Fruit fly (Drosophila melanogaster) whole organism, wandering third instar larva: ENCODE measurements around the gene Zip89B.

Experiments used
- Abd-B ChIP-seq: fragments of >200 bp; optimal IDR thresholded peaks from 2 replicates; lab custom pipeline; 2017; ENCODE audit warnings: missing biosample characterization, missing genetic modification characterization
- CG9705 ChIP-seq: fragments of 200-800 bp; sonication (Bioruptor generic); optimal IDR thresholded peaks from 2 replicates; lab custom pipeline; 2018; ENCODE audit warnings: missing biosample characterization, mild to moderate bottlenecking, missing genetic modification characterization
- CrebA ChIP-seq: fragments of 200-800 bp; sonication (Bioruptor generic); optimal IDR thresholded peaks from 2 replicates; lab custom pipeline; 2016; ENCODE audit warnings: missing biosample characterization, mild to moderate bottlenecking, missing genetic modification characterization, borderline replicate concordance
- Dfd ChIP-seq: fragments of >200 bp; optimal IDR thresholded peaks from 2 replicates; lab custom pipeline; 2017; ENCODE audit warnings: missing biosample characterization, missing genetic modification characterization
- Dif ChIP-seq: fragments of 200-275, 200-300 bp; sonication (Bioruptor generic); optimal IDR thresholded peaks from 2 replicates; lab custom pipeline; 2018; ENCODE audit warnings: missing biosample characterization, missing genetic modification characterization; ENCODE audit not compliant: partially characterized antibody
- GATAd ChIP-seq: sonication (Bioruptor generic); optimal IDR thresholded peaks from 2 replicates; lab custom pipeline; 2016; ENCODE audit warnings: missing biosample characterization, missing genetic modification characterization
- HLH106 ChIP-seq: fragments of 200-800 bp; optimal IDR thresholded peaks from 3 replicates; lab custom pipeline; 2019; ENCODE audit warnings: missing biosample characterization, mild to moderate bottlenecking, missing genetic modification characterization, moderate library complexity
- Hnf4 ChIP-seq: fragments of 200-800 bp; sonication (Bioruptor generic); optimal IDR thresholded peaks from 2 replicates; lab custom pipeline; 2016; ENCODE audit warnings: missing biosample characterization, mild to moderate bottlenecking, missing genetic modification characterization
- Hr78 ChIP-seq: fragments of >200 bp; optimal IDR thresholded peaks from 2 replicates; lab custom pipeline; 2017; ENCODE audit warnings: missing biosample characterization, missing genetic modification characterization
- Hr83 ChIP-seq: fragments of 200-300 bp; sonication (Bioruptor generic); optimal IDR thresholded peaks from 2 replicates; lab custom pipeline; 2016; ENCODE audit warnings: missing biosample characterization, mild to moderate bottlenecking, missing genetic modification characterization, moderate library complexity; ENCODE audit not compliant: poor library complexity, severe bottlenecking
- Jra ChIP-seq: sonication (Bioruptor generic); optimal IDR thresholded peaks from 2 replicates; lab custom pipeline; 2016; ENCODE audit warnings: missing biosample characterization, missing genetic modification characterization
- Mio ChIP-seq: sonication (Bioruptor generic); optimal IDR thresholded peaks from 2 replicates; lab custom pipeline; 2016; ENCODE audit warnings: missing biosample characterization, missing genetic modification characterization
- Myc ChIP-seq: fragments of >200 bp; optimal IDR thresholded peaks from 2 replicates; lab custom pipeline; 2017
- N ChIP-seq: fragments of >200 bp; optimal IDR thresholded peaks from 2 replicates; lab custom pipeline; 2018; ENCODE audit warnings: missing biosample characterization, missing external identifiers, missing genetic modification characterization
- OdsH ChIP-seq: fragments of 200-800 bp; sonication (Bioruptor generic); optimal IDR thresholded peaks from 2 replicates; lab custom pipeline; 2016; ENCODE audit warnings: missing biosample characterization, mild to moderate bottlenecking, missing genetic modification characterization
- Rel ChIP-seq, 2 experiments: fragments of 200-800 bp; sonication (Bioruptor generic) in 1 of 2; optimal IDR thresholded peaks; 2 replicates in 1 of 2; 3 replicates in 1 of 2; lab custom pipeline; 2016 to 2019; ENCODE audit warnings: mild to moderate bottlenecking in 2 of 2, missing biosample characterization in 2 of 2, missing genetic modification characterization in 2 of 2, moderate library complexity in 1 of 2
- Sp1 ChIP-seq: fragments of 200-800 bp; sonication (Bioruptor generic); optimal IDR thresholded peaks from 3 replicates; lab custom pipeline; 2019; ENCODE audit warnings: missing biosample characterization, mild to moderate bottlenecking, missing genetic modification characterization, moderate library complexity
- Vsx2 ChIP-seq: fragments of 200-300, 225-300 bp; sonication (Bioruptor generic); optimal IDR thresholded peaks from 2 replicates; lab custom pipeline; 2018; ENCODE audit warnings: missing biosample characterization, missing genetic modification characterization; ENCODE audit not compliant: partially characterized antibody
- br ChIP-seq: fragments of 200-800 bp; sonication (Bioruptor generic); optimal IDR thresholded peaks from 2 replicates; lab custom pipeline; 2016; ENCODE audit warnings: missing biosample characterization, missing genetic modification characterization
- brk ChIP-seq: fragments of 200-800 bp; sonication (Bioruptor generic); optimal IDR thresholded peaks from 2 replicates; lab custom pipeline; 2016; ENCODE audit warnings: missing biosample characterization, mild to moderate bottlenecking, missing genetic modification characterization
- dl ChIP-seq, 2 experiments: fragments of 175-275, 200-275 bp in 1 of 2; fragments of 200-275 bp in 1 of 2; sonication (Bioruptor generic); optimal IDR thresholded peaks; lab custom pipeline; 2018; ENCODE audit warnings: mild to moderate bottlenecking in 2 of 2, missing biosample characterization in 2 of 2, missing genetic modification characterization in 2 of 2, moderate library complexity in 2 of 2; ENCODE audit not compliant: partially characterized antibody in 2 of 2, insufficient read depth in 1 of 2
- dmrt93B ChIP-seq: fragments of 200-800 bp; sonication (Bioruptor generic); optimal IDR thresholded peaks from 2 replicates; lab custom pipeline; 2018; ENCODE audit warnings: missing biosample characterization, mild to moderate bottlenecking, missing genetic modification characterization
- dsf ChIP-seq: sonication (Bioruptor generic); optimal IDR thresholded peaks from 2 replicates; lab custom pipeline; 2016; ENCODE audit warnings: missing biosample characterization, missing genetic modification characterization, borderline replicate concordance
- ey ChIP-seq: fragments of 200-800 bp; sonication (Bioruptor generic); optimal IDR thresholded peaks from 2 replicates; lab custom pipeline; 2016; ENCODE audit warnings: missing biosample characterization, missing genetic modification characterization
- foxo ChIP-seq, 2 experiments: fragments of 200-800 bp; sonication (Bioruptor generic); optimal IDR thresholded peaks; 2 replicates in 1 of 2; 3 replicates in 1 of 2; lab custom pipeline; 2016 to 2017; ENCODE audit warnings: missing biosample characterization in 2 of 2, missing genetic modification characterization in 2 of 2
- fru ChIP-seq: fragments of 200-800 bp; sonication (Bioruptor generic); optimal IDR thresholded peaks from 3 replicates; lab custom pipeline; 2016; ENCODE audit warnings: missing biosample characterization, mild to moderate bottlenecking, missing genetic modification characterization
- h ChIP-seq: fragments of 200-800 bp; sonication (Bioruptor generic); optimal IDR thresholded peaks from 3 replicates; lab custom pipeline; 2016; ENCODE audit warnings: missing biosample characterization, mild to moderate bottlenecking, missing genetic modification characterization
- jim ChIP-seq: fragments of 175-275, 200-325 bp; sonication (Bioruptor generic); optimal IDR thresholded peaks from 2 replicates; lab custom pipeline; 2016; ENCODE audit warnings: missing biosample characterization, mild to moderate bottlenecking, missing genetic modification characterization
- lola ChIP-seq: fragments of >200 bp; optimal IDR thresholded peaks from 2 replicates; lab custom pipeline; 2017; ENCODE audit warnings: missing biosample characterization, missing genetic modification characterization
- pan ChIP-seq: fragments of >200 bp; optimal IDR thresholded peaks from 2 replicates; lab custom pipeline; 2017
- psq ChIP-seq: fragments of 200-800 bp; sonication (Bioruptor generic); optimal IDR thresholded peaks from 3 replicates; lab custom pipeline; 2017; ENCODE audit warnings: missing biosample characterization, mild to moderate bottlenecking, missing genetic modification characterization, moderate library complexity
- sage ChIP-seq: fragments of 200-800 bp; sonication (Bioruptor generic); optimal IDR thresholded peaks from 2 replicates; lab custom pipeline; 2016; ENCODE audit warnings: missing biosample characterization, mild to moderate bottlenecking, missing genetic modification characterization
- sv ChIP-seq: fragments of 200-800 bp; sonication (Bioruptor generic); optimal IDR thresholded peaks from 3 replicates; lab custom pipeline; 2016; ENCODE audit warnings: missing biosample characterization, missing genetic modification characterization
- tai ChIP-seq: sonication (Bioruptor generic); optimal IDR thresholded peaks from 2 replicates; lab custom pipeline; 2016; ENCODE audit warnings: missing biosample characterization, missing genetic modification characterization
- usp ChIP-seq: fragments of >200 bp; optimal IDR thresholded peaks from 2 replicates; lab custom pipeline; 2017; ENCODE audit warnings: missing biosample characterization, missing genetic modification characterization
- woc ChIP-seq: sonication (Bioruptor generic); optimal IDR thresholded peaks from 2 replicates; lab custom pipeline; 2016; ENCODE audit warnings: missing biosample characterization, mild to moderate bottlenecking, missing genetic modification characterization

Zip89B gene

DNA sequence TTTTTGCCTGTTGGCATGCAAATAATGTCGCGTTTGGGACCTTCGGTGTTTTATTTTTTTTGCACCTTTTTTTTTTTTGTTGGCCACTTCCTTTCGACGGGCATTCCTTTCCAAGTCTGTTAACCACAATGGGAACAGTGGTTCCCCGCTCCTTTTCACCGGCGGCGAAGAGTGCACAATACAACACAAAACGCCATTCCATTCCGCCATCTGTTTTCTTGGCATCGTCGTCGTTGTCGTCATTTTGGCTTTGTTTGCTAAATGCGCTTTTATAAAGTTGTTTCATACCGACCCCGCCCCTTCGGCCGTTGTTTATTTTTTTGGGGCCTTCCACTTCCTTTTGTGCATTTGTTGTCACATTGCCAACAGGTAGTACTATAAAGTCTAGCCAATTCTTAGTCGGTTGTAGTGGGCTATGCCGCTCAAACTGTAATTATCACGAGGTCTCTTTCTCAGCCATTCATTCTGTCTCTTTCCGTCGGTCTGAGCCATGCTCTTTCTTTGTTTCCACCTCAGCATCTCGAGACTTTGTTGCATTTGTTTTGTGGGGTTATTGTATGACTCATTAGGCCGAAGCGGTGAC is 15.2 kb upstream of the Zip89B start:
- TF ChIP-seq Hnf4, result no peak
- peak; percentile 24 for TF ChIP-seq Jra (GFP tag; lab: Kevin White, UChicago)
- no peak for TF ChIP-seq woc (GFP tag; lab: Kevin White, UChicago)
- TF ChIP-seq psq (GFP tag; lab: Kevin White, UChicago), result peak; percentile 74
- no peak for TF ChIP-seq Mio (GFP tag; lab: Kevin White, UChicago)
- TF ChIP-seq Rel (GFP tag; optimal IDR thresholded peaks at IDR 0.05; lab: Kevin White, UChicago), result no peak
- TF ChIP-seq Rel (tag; optimal IDR thresholded peaks at IDR 0.05; lab: Kevin White, UChicago), result peak; percentile 77
- no peak for TF ChIP-seq Dif
- no peak for TF ChIP-seq jim (GFP tag; lab: Kevin White, UChicago)

DNA sequence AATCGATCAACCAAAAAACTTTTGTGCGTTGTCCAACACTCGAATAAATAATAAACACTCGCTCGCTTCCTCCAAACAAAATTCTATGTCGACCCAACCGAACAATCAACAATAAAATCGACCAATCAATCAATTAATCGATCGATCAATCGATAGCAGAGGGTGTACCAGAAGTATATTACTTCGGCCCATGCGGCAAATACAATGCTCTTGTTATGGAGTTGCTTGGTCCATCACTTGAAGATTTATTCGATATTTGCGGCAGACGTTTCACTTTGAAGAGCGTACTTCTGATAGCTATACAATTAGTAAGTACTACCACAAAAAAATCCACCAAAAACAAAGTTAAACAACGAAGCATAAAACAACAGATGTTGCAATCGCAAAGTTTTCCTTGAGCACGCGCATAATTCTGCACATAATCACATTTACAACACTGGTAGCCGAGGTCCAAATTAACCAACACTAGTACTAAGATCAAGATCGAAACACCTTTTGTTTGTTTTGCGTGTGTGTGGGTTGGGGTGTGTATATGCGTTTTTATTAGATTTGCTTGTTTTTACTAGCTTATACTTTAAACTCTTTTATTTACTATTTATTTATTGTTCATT is 9.9 kb upstream of the Zip89B start:
- TF ChIP-seq Sp1 (GFP tag; lab: Kevin White, UChicago), result no peak
- TF ChIP-seq Hnf4, result no peak
- TF ChIP-seq brk (GFP tag; lab: Kevin White, UChicago), result no peak
- no peak for TF ChIP-seq CG9705 (GFP tag; lab: Kevin White, UChicago)
- TF ChIP-seq N (GFP tag; lab: Kevin White, UChicago), result no peak
- TF ChIP-seq Abd-B, result no peak
- TF ChIP-seq pan (lab: Kevin White, UChicago), result no peak
- TF ChIP-seq Myc, result no peak
- no peak for TF ChIP-seq br
- no peak for TF ChIP-seq OdsH
- no peak for TF ChIP-seq Hr78 (GFP tag; lab: Kevin White, UChicago)
- no peak for TF ChIP-seq woc (GFP tag; lab: Kevin White, UChicago)
- no peak for TF ChIP-seq dsf
- TF ChIP-seq jim (GFP tag; lab: Kevin White, UChicago), result no peak
- no peak for TF ChIP-seq sv
- TF ChIP-seq Jra (GFP tag; lab: Kevin White, UChicago), result no peak
- TF ChIP-seq dl (GFP tag; optimal IDR thresholded peaks at IDR 0.05; lab: Kevin White, UChicago; ENCODE audit: insufficient read depth in 1 of 2, partially characterized antibody in 2 of 2), result no peak
- TF ChIP-seq fru (GFP tag; lab: Kevin White, UChicago), result no peak

dm6 chr3R:16308057-16308456 is 2.5 kb downstream of the Zip89B start:
- TF ChIP-seq Dif (no peak), CrebA (GFP tag; lab: Kevin White, UChicago) (no peak), CG9705 (GFP tag; lab: Kevin White, UChicago) (no peak), fru (GFP tag; lab: Kevin White, UChicago) (no peak), dl (GFP tag; optimal IDR thresholded peaks at IDR 0.05; lab: Kevin White, UChicago; ENCODE audit: insufficient read depth in 1 of 2, partially characterized antibody in 2 of 2) (no peak), Myc (no peak), N (GFP tag; lab: Kevin White, UChicago) (no peak), Abd-B (no peak), Rel (GFP tag; optimal IDR thresholded peaks at IDR 0.05; lab: Kevin White, UChicago) (no peak), Rel (tag; optimal IDR thresholded peaks at IDR 0.05; lab: Kevin White, UChicago) (no peak), dmrt93B (GFP tag; lab: Kevin White, UChicago) (no peak), ey (GFP tag; lab: Kevin White, UChicago) (no peak), Hr78 (GFP tag; lab: Kevin White, UChicago) (no peak), Jra (GFP tag; lab: Kevin White, UChicago) (no peak), OdsH (no peak)

DNA sequence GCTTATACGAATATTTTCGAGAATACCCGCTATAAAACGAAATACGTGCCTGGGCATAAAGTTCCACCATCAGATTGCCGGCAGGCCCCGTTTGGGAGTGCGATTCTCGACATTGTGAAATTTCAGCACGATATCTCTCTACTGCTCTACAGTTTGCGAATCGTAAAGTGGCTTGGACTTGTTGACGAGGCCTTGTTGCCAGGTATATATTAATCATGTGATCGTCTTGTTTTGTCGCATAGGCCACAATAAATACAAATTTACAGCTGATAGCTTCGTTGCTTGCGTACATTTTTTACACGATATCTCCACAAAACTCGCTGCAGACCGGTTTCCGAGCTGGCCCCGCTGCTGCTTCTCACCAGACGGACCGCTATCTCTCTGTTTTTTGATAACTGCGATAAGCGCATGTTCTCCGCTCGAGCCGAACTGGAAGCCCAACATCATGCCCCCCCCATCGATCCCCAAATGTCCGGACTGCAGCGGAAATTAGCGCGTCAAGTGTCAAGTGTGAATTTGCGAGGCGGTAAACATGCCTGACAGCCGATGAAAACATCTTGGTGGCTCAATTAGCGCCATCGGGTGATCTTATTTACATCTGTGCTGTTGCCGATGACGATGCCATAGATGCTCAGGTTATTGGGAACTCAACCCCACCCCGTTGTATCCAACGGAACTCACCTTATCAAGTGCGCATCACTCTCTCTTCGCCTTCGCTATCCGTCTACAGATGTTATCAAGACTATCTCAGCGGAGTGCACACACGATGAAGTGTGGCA is 3.9 kb downstream of the Zip89B start:
- TF ChIP-seq dl (GFP tag; optimal IDR thresholded peaks at IDR 0.05; lab: Kevin White, UChicago; ENCODE audit: insufficient read depth in 1 of 2, partially characterized antibody in 2 of 2), result no peak
- TF ChIP-seq foxo (GFP tag; optimal IDR thresholded peaks at IDR 0.05; lab: Kevin White, UChicago), result peak in 1 of 2 experiments; percentile 58
- no peak for TF ChIP-seq N (GFP tag; lab: Kevin White, UChicago)
- TF ChIP-seq Mio (GFP tag; lab: Kevin White, UChicago), result no peak
- no peak for TF ChIP-seq CrebA (GFP tag; lab: Kevin White, UChicago)
- TF ChIP-seq sv, result peak; percentile 20
- TF ChIP-seq fru (GFP tag; lab: Kevin White, UChicago), result peak; percentile 42
- TF ChIP-seq psq (GFP tag; lab: Kevin White, UChicago), result no peak
- no peak for TF ChIP-seq Rel (GFP tag; optimal IDR thresholded peaks at IDR 0.05; lab: Kevin White, UChicago)
- TF ChIP-seq Rel (tag; optimal IDR thresholded peaks at IDR 0.05; lab: Kevin White, UChicago), result peak; percentile 71
- TF ChIP-seq usp (GFP tag; lab: Kevin White, UChicago), result no peak
- TF ChIP-seq HLH106, result peak; percentile 18
- TF ChIP-seq Vsx2, result no peak
- TF ChIP-seq Hr83, result no peak
- TF ChIP-seq Hr78 (GFP tag; lab: Kevin White, UChicago), result no peak
- TF ChIP-seq Abd-B, result no peak
- TF ChIP-seq Hnf4, result peak; percentile 3
- no peak for TF ChIP-seq tai
- no peak for TF ChIP-seq sage (GFP tag; lab: Kevin White, UChicago)
- TF ChIP-seq Jra (GFP tag; lab: Kevin White, UChicago), result no peak
- TF ChIP-seq Dfd (GFP tag; lab: Kevin White, UChicago), result no peak
- no peak for TF ChIP-seq Sp1 (GFP tag; lab: Kevin White, UChicago)
- no peak for TF ChIP-seq lola (GFP tag; lab: Kevin White, UChicago)
- no peak for TF ChIP-seq br
- TF ChIP-seq h (GFP tag; lab: Kevin White, UChicago), result peak; percentile 11
- no peak for TF ChIP-seq GATAd (GFP tag; lab: Kevin White, UChicago)
- TF ChIP-seq ey (GFP tag; lab: Kevin White, UChicago), result peak; percentile 8
- TF ChIP-seq Myc, result no peak
- TF ChIP-seq, all 38 proteins: peak for 8
